Fruit fly (Drosophila melanogaster) whole organism: Measurements from ENCODE around the gene Rrp6.

Source experiments
- CG8478 ChIP-seq: fragments of >200 bp; optimal IDR thresholded peaks from 2 replicates; lab custom pipeline; 2018; ENCODE audit warnings: inconsistent platforms
- Dll ChIP-seq: fragments of >200 bp; optimal IDR thresholded peaks from 2 replicates; lab custom pipeline; 2017
- pan ChIP-seq: fragments of >200 bp; optimal IDR thresholded peaks from 2 replicates; lab custom pipeline; 2017

- no peak for TF ChIP-seq CG8478 (lab: Kevin White, UChicago)
- no peak for TF ChIP-seq Dll (lab: Kevin White, UChicago)
- no peak for TF ChIP-seq pan (lab: Kevin White, UChicago)
Observed at dm6 chr3R:14875965-14876331, 10.1 kb downstream of the Rrp6 start.
